Worm (Caenorhabditis elegans): ENCODE data around the gene Y73B6BL.23.

ce11 chrIV:6419031-6419582, at the start of gene Y73B6BL.23, which contains the start of gene htp-2:
- TF ChIP-seq klf-2 (GFP tag; conservative IDR thresholded peaks at IDR 0.05) (no peak), med-1 (GFP tag; optimal IDR thresholded peaks at IDR 0.05; ENCODE audit: insufficient read depth) (no peak), flt-1 (GFP tag; IDR thresholded peaks at IDR 0.05) (no peak), ztf-23 (GFP tag; IDR thresholded peaks at IDR 0.05) (no peak), T22C8.4 (GFP tag; IDR thresholded peaks at IDR 0.05) (no peak), ref-1 (GFP tag; conservative IDR thresholded peaks at IDR 0.05) (no peak), cog-1 (tag; optimal IDR thresholded peaks at IDR 0.05) (no peak), tab-1 (GFP tag; IDR thresholded peaks at IDR 0.05) (no peak)

Data from whole organism, midembryonic.